Fruit fly (Drosophila melanogaster): ENCODE data around the gene CG10738.

Gene CG10738

dm6 chr3L:13494363-13495015, 43.9 kb downstream of the CG10738 start (continued):
- peak; percentile 93 for TF ChIP-seq CG6163 (GFP tag; IDR thresholded peaks at IDR 0.05)
- no peak for TF ChIP-seq Sox15 (GFP tag; optimal IDR thresholded peaks at IDR 0.05)
- peak; percentile 56 for TF ChIP-seq Eip93F (GFP tag; optimal IDR thresholded peaks at IDR 0.05)
- TF ChIP-seq CG8119 (GFP tag; IDR thresholded peaks at IDR 0.05): peak; percentile 62; the same call in 2 of the 3 replicates
- TF ChIP-seq Ets96B (tag; optimal IDR thresholded peaks at IDR 0.05): peak; percentile 32
- peak; percentile 44 for TF ChIP-seq CG6792 (GFP tag; optimal IDR thresholded peaks at IDR 0.05)
- peak; percentile 40 for TF ChIP-seq dsx (GFP tag; optimal IDR thresholded peaks at IDR 0.05; ENCODE audit: poor library complexity, severe bottlenecking)
- TF ChIP-seq Sox14 (GFP tag; optimal IDR thresholded peaks at IDR 0.05): peak; percentile 35

- TF ChIP-seq CG8119 (GFP tag; IDR thresholded peaks at IDR 0.05) (peak; percentile 93), CG9139 (GFP tag; optimal IDR thresholded peaks at IDR 0.05) (peak; percentile 94), fkh (GFP tag; optimal IDR thresholded peaks at IDR 0.05) (no peak), achi (GFP tag; optimal IDR thresholded peaks at IDR 0.05) (peak; percentile 72), CG10631 (GFP tag; optimal IDR thresholded peaks at IDR 0.05) (peak; percentile 57), spab (GFP tag; optimal IDR thresholded peaks at IDR 0.05) (peak; percentile 91), Eip93F (GFP tag; optimal IDR thresholded peaks at IDR 0.05) (no peak), esn (GFP tag; optimal IDR thresholded peaks at IDR 0.05) (peak; percentile 14), ss (GFP tag; optimal IDR thresholded peaks at IDR 0.05) (peak; percentile 94), CG6276 (GFP tag; optimal IDR thresholded peaks at IDR 0.05) (peak; percentile 84), pdm3 (GFP tag; optimal IDR thresholded peaks at IDR 0.05) (peak; percentile 73), svp (GFP tag) (peak; percentile 88), CG6854 (GFP tag; optimal IDR thresholded peaks at IDR 0.05) (no peak), CG10669 (GFP tag; optimal IDR thresholded peaks at IDR 0.05) (peak; percentile 76), Hr38 (GFP tag; optimal IDR thresholded peaks at IDR 0.05) (peak; percentile 56), Hr39 (GFP tag; optimal IDR thresholded peaks at IDR 0.05) (no peak), CG1621 (tag; optimal IDR thresholded peaks at IDR 0.05) (peak; percentile 82), Sox15 (GFP tag; optimal IDR thresholded peaks at IDR 0.05) (no peak), fd59A (GFP tag; optimal IDR thresholded peaks at IDR 0.05) (peak; percentile 69), CG4318 (GFP tag; optimal IDR thresholded peaks at IDR 0.05) (no peak), Sox102F (GFP tag; optimal IDR thresholded peaks at IDR 0.05) (no peak), CG8319 (GFP tag; optimal IDR thresholded peaks at IDR 0.05) (peak; percentile 43), CG11762 (GFP tag; optimal IDR thresholded peaks at IDR 0.05; ENCODE audit: insufficient read depth) (peak; percentile 73), Eip75B (GFP tag; optimal IDR thresholded peaks at IDR 0.05) (peak; percentile 76), Gug (GFP tag; IDR thresholded peaks at IDR 0.05) (peak; percentile 60), dsx (GFP tag; optimal IDR thresholded peaks at IDR 0.05; ENCODE audit: poor library complexity, severe bottlenecking) (peak; percentile 71), dac (GFP tag; optimal IDR thresholded peaks at IDR 0.05) (peak; percentile 37), eg (GFP tag; IDR thresholded peaks at IDR 0.05) (peak; percentile 96), CG31627 (GFP tag; optimal IDR thresholded peaks at IDR 0.05) (no peak), CG3919 (GFP tag; optimal IDR thresholded peaks at IDR 0.05) (peak; percentile 75), CG6163 (GFP tag; IDR thresholded peaks at IDR 0.05) (peak; percentile 97), CG6792 (GFP tag; optimal IDR thresholded peaks at IDR 0.05) (peak; percentile 63), lz (GFP tag; optimal IDR thresholded peaks at IDR 0.05) (no peak), Ets21C (GFP tag; optimal IDR thresholded peaks at IDR 0.05) (no peak), Sox14 (GFP tag; optimal IDR thresholded peaks at IDR 0.05) (peak; percentile 65), CG32006 (GFP tag; optimal IDR thresholded peaks at IDR 0.05) (peak; percentile 64), fd85E (GFP tag; optimal IDR thresholded peaks at IDR 0.05) (no peak), CG3032 (tag; optimal IDR thresholded peaks at IDR 0.05) (peak; percentile 74), Hr4 (GFP tag; optimal IDR thresholded peaks at IDR 0.05) (peak; percentile 48), Eip78C (GFP tag) (peak; percentile 89), net (GFP tag; optimal IDR thresholded peaks at IDR 0.05) (peak; percentile 90), CG34406 (GFP tag; optimal IDR thresholded peaks at IDR 0.05) (peak; percentile 54), Lpt (GFP tag; optimal IDR thresholded peaks at IDR 0.05) (peak; percentile 90), Ets96B (tag; optimal IDR thresholded peaks at IDR 0.05) (peak; percentile 73), vri (GFP tag; optimal IDR thresholded peaks at IDR 0.05) (peak; percentile 67), CG11902 (GFP tag; optimal IDR thresholded peaks at IDR 0.05) (no peak), CG8632 (GFP tag; optimal IDR thresholded peaks at IDR 0.05) (peak; percentile 69)
Observed at dm6 chr3L:13495065-13495464, 44.5 kb downstream of the CG10738 start.
